Fruit fly (Drosophila melanogaster): ENCODE results near the gene CG17746.

CG17746 gene

dm6 chr3L:3239033-3239752 is at the start of gene CG17746:
CG17746 (minus strand) TSS chr3L:3239578.
- TF ChIP-seq TFAM (GFP tag; optimal IDR thresholded peaks at IDR 0.05) (no peak), CG4617 (GFP tag; optimal IDR thresholded peaks at IDR 0.05; ENCODE audit: borderline replicate concordance) (peak; percentile 91), CG33213 (GFP tag; optimal IDR thresholded peaks at IDR 0.05) (peak; percentile 90), CG15269 (tag; optimal IDR thresholded peaks at IDR 0.05) (no peak), CG12104 (GFP tag; optimal IDR thresholded peaks at IDR 0.05) (no peak), dpn (GFP tag; optimal IDR thresholded peaks at IDR 0.05) (peak; percentile 43 to 61), CG11695 (GFP tag; IDR thresholded peaks at IDR 0.05) (no peak), cwo (GFP tag; optimal IDR thresholded peaks at IDR 0.05) (no peak), CG11398 (GFP tag; optimal IDR thresholded peaks at IDR 0.05) (peak; percentile 4), nmo (GFP tag; optimal IDR thresholded peaks at IDR 0.05) (peak; percentile 43), CG16779 (GFP tag; IDR thresholded peaks at IDR 0.05) (no peak), CG4328 (GFP tag; optimal IDR thresholded peaks at IDR 0.05) (no peak), CG4854 (GFP tag; optimal IDR thresholded peaks at IDR 0.05) (peak; percentile 42), CG10565 (GFP tag; optimal IDR thresholded peaks at IDR 0.05) (no peak), Sry-β (GFP tag; optimal IDR thresholded peaks at IDR 0.05) (no peak), row (GFP tag; IDR thresholded peaks at IDR 0.05) (no peak), kah (GFP tag; optimal IDR thresholded peaks at IDR 0.05) (no peak), gsb-n (tag; optimal IDR thresholded peaks at IDR 0.05) (no peak), bab2 (GFP tag; optimal IDR thresholded peaks at IDR 0.05) (peak; percentile 58), CG3281 (GFP tag; optimal IDR thresholded peaks at IDR 0.05) (peak; percentile 8), Pdp1 (GFP tag; optimal IDR thresholded peaks at IDR 0.05) (peak in 1 of 2 experiments; percentile 63), phol (tag; optimal IDR thresholded peaks at IDR 0.05) (peak; percentile 55), CG7963 (GFP tag; IDR thresholded peaks at IDR 0.05; ENCODE audit: partially characterized antibody) (no peak), Atf3 (GFP tag; optimal IDR thresholded peaks at IDR 0.05) (no peak), nom (GFP tag; optimal IDR thresholded peaks at IDR 0.05) (peak; percentile 57), Ada2b (GFP tag; IDR thresholded peaks at IDR 0.05) (no peak), sd (tag; optimal IDR thresholded peaks at IDR 0.05) (no peak), lmd (GFP tag; IDR thresholded peaks at IDR 0.05) (no peak; the same call in 1 of the 2 replicates), CG12155 (GFP tag; optimal IDR thresholded peaks at IDR 0.05) (peak; percentile 42), CG1529 (GFP tag; optimal IDR thresholded peaks at IDR 0.05) (no peak), unpg (GFP tag; optimal IDR thresholded peaks at IDR 0.05) (no peak), sob (GFP tag; IDR thresholded peaks at IDR 0.05) (peak; percentile 67; the same call in 1 of the 2 replicates), tup (GFP tag; optimal IDR thresholded peaks at IDR 0.05) (no peak), CG12219 (GFP tag; optimal IDR thresholded peaks at IDR 0.05) (no peak), CG18619 (GFP tag; optimal IDR thresholded peaks at IDR 0.05) (no peak), CG1603 (tag; optimal IDR thresholded peaks at IDR 0.05) (no peak), CG10147 (GFP tag; optimal IDR thresholded peaks at IDR 0.05) (no peak), gfzf (GFP tag; optimal IDR thresholded peaks at IDR 0.05) (peak; percentile 99), klu (GFP tag; IDR thresholded peaks at IDR 0.05) (no peak), CG17912 (GFP tag; optimal IDR thresholded peaks at IDR 0.05) (peak; percentile 69), Gug (GFP tag; IDR thresholded peaks at IDR 0.05) (no peak), BEAF-32 (GFP tag; optimal IDR thresholded peaks at IDR 0.05) (peak; percentile 48), dmrt99B (tag; optimal IDR thresholded peaks at IDR 0.05) (no peak), ash1 (GFP tag; optimal IDR thresholded peaks at IDR 0.05) (no peak), Hey (tag; optimal IDR thresholded peaks at IDR 0.05) (no peak), CG13123 (GFP tag; optimal IDR thresholded peaks at IDR 0.05) (peak; percentile 39), emc (GFP tag; optimal IDR thresholded peaks at IDR 0.05) (no peak), ind (GFP tag; optimal IDR thresholded peaks at IDR 0.05) (peak; percentile 0), dan (GFP tag; IDR thresholded peaks at IDR 0.05) (no peak)

Measured in whole organism, embryonic.